Fruit fly (Drosophila melanogaster): Measurements from ENCODE around the gene GCS1.

GCS1 gene

DNA sequence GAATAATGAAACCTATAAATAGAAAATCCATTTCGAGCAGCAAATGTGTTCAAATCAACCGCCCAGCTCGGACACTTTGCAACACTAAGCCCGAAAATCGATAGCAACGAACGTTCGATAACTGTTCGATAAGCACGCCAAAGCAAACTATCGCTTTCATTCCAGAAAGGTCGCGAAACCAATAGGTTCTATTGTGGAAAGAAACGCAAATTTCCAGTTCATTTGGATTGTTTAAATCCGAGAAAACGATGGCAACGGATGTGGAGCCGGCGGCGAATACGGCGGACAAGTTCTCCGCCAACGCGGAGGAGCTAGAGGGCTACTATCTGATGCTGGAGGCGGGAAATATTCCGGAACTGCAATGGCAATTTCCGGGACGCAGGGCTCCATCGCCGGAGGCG lies 11.3 kb upstream of the GCS1 start, which contains the start of gene Pa1 (continued):
- TF ChIP-seq Xbp1 (GFP tag; optimal IDR thresholded peaks at IDR 0.05) (no peak), CG11085 (GFP tag; IDR thresholded peaks at IDR 0.05) (no peak), CG1647 (GFP tag; optimal IDR thresholded peaks at IDR 0.05) (no peak), CG4360 (GFP tag; IDR thresholded peaks at IDR 0.05) (no peak), br (optimal IDR thresholded peaks at IDR 0.05) (no peak), CG34422 (GFP tag; IDR thresholded peaks at IDR 0.05) (no peak), lmd (GFP tag; IDR thresholded peaks at IDR 0.05) (no peak), cad (GFP tag; optimal IDR thresholded peaks at IDR 0.05) (no peak), CG18476 (GFP tag; optimal IDR thresholded peaks at IDR 0.05) (no peak), CG1832 (GFP tag; optimal IDR thresholded peaks at IDR 0.05) (no peak), wek (GFP tag; optimal IDR thresholded peaks at IDR 0.05) (no peak), CG13624 (GFP tag; optimal IDR thresholded peaks at IDR 0.05) (no peak), odd (GFP tag; optimal IDR thresholded peaks at IDR 0.05) (no peak), rib (GFP tag; IDR thresholded peaks at IDR 0.05) (no peak), row (GFP tag; IDR thresholded peaks at IDR 0.05) (no peak), ham (GFP tag; IDR thresholded peaks at IDR 0.05) (no peak), vvl (GFP tag; IDR thresholded peaks at IDR 0.05) (no peak; the same call in 1 of the 2 replicates), usp (GFP tag; optimal IDR thresholded peaks at IDR 0.05) (no peak), CG31365 (tag; optimal IDR thresholded peaks at IDR 0.05) (no peak), twi (tag; optimal IDR thresholded peaks at IDR 0.05) (no peak), chinmo (GFP tag; IDR thresholded peaks at IDR 0.05; ENCODE audit: partially characterized antibody) (no peak), CG8924 (tag; optimal IDR thresholded peaks at IDR 0.05) (no peak), ewg (GFP tag; optimal IDR thresholded peaks at IDR 0.05) (no peak), chn (GFP tag; optimal IDR thresholded peaks at IDR 0.05) (no peak), H2.0 (GFP tag; IDR thresholded peaks at IDR 0.05) (no peak), Nf-YC (tag; optimal IDR thresholded peaks at IDR 0.05) (peak; percentile 32), CG32772 (GFP tag; IDR thresholded peaks at IDR 0.05) (no peak), knrl (GFP tag; IDR thresholded peaks at IDR 0.05; ENCODE audit: partially characterized antibody) (peak; percentile 49; the same call in 2 of the 3 replicates), NK7.1 (GFP tag; optimal IDR thresholded peaks at IDR 0.05) (no peak), NFAT (GFP tag; IDR thresholded peaks at IDR 0.05) (no peak), CG8359 (GFP tag; optimal IDR thresholded peaks at IDR 0.05; ENCODE audit: borderline replicate concordance) (no peak), pb (GFP tag; optimal IDR thresholded peaks at IDR 0.05) (no peak), scrt (GFP tag; optimal IDR thresholded peaks at IDR 0.05) (no peak), Deaf1 (tag; optimal IDR thresholded peaks at IDR 0.05) (no peak), Taf1 (GFP tag; IDR thresholded peaks at IDR 0.05) (no peak), CG3281 (GFP tag; optimal IDR thresholded peaks at IDR 0.05) (no peak), CG10147 (GFP tag; optimal IDR thresholded peaks at IDR 0.05) (no peak), CG16779 (GFP tag; IDR thresholded peaks at IDR 0.05) (no peak), CG7786 (GFP tag; optimal IDR thresholded peaks at IDR 0.05) (no peak), CG15269 (tag; optimal IDR thresholded peaks at IDR 0.05) (no peak), CG6254 (GFP tag; optimal IDR thresholded peaks at IDR 0.05) (no peak), Poxn (GFP tag; IDR thresholded peaks at IDR 0.05) (no peak), zf30C (GFP tag; optimal IDR thresholded peaks at IDR 0.05) (no peak), CG10431 (GFP tag; optimal IDR thresholded peaks at IDR 0.05) (no peak), kay (GFP tag; optimal IDR thresholded peaks at IDR 0.05) (no peak), trh (GFP tag; optimal IDR thresholded peaks at IDR 0.05) (no peak), ato (GFP tag; IDR thresholded peaks at IDR 0.05; ENCODE audit: partially characterized antibody) (peak; percentile 39; the same call in 1 of the 2 replicates), HHEX (GFP tag; optimal IDR thresholded peaks at IDR 0.05) (no peak), Usf (GFP tag; optimal IDR thresholded peaks at IDR 0.05) (no peak), Atf6 (GFP tag; IDR thresholded peaks at IDR 0.05) (no peak), Lim3 (GFP tag; IDR thresholded peaks at IDR 0.05) (no peak), MTF-1 (GFP tag; optimal IDR thresholded peaks at IDR 0.05; ENCODE audit: borderline replicate concordance) (no peak), CG14014 (GFP tag; IDR thresholded peaks at IDR 0.05) (no peak)
